Fruit fly (Drosophila melanogaster) whole organism, prepupa: ENCODE measurements around the gene Vps39.
A peak's percentile ranks its signal among the peaks of the same experiment; 100 is the strongest.

Source experiments
- CG1621 ChIP-seq: fragments of 200-800 bp; sonication (Bioruptor generic); optimal IDR thresholded peaks from 3 replicates; lab custom pipeline; 2018; ENCODE audit warnings: missing biosample characterization, mild to moderate bottlenecking, missing genetic modification characterization
- CG16779 ChIP-seq: fragments of 200-800 bp; sonication (Bioruptor generic); optimal IDR thresholded peaks from 3 replicates; lab custom pipeline; 2017; ENCODE audit warnings: missing biosample characterization, mild to moderate bottlenecking, missing genetic modification characterization
- CG32006 ChIP-seq: fragments of 200-800 bp; sonication (Bioruptor generic); optimal IDR thresholded peaks from 3 replicates; lab custom pipeline; 2017; ENCODE audit warnings: missing biosample characterization, mild to moderate bottlenecking, missing genetic modification characterization
- CG3919 ChIP-seq: fragments of 200-800 bp; sonication (Bioruptor generic); optimal IDR thresholded peaks from 3 replicates; lab custom pipeline; 2016; ENCODE audit warnings: missing biosample characterization, missing genetic modification characterization
- CG6808 ChIP-seq: fragments of 200-800 bp; sonication (Bioruptor generic); optimal IDR thresholded peaks from 3 replicates; lab custom pipeline; 2017; ENCODE audit warnings: missing biosample characterization, missing genetic modification characterization, mild to moderate bottlenecking, moderate library complexity, missing genetic modification reagents
- CG9139 ChIP-seq: fragments of 200-800 bp; sonication (Bioruptor generic); optimal IDR thresholded peaks from 3 replicates; lab custom pipeline; 2017; ENCODE audit warnings: missing biosample characterization, mild to moderate bottlenecking, missing genetic modification characterization
- Gug ChIP-seq: fragments of 200-800 bp; sonication (Bioruptor generic); IDR thresholded peaks from 2 replicates; pipeline ENCODE4 v1.3.6; 2022; ENCODE audit warnings: missing biosample characterization, missing genetic modification characterization
- Hr4 ChIP-seq: fragments of 200-800 bp; sonication (Bioruptor generic); optimal IDR thresholded peaks from 3 replicates; lab custom pipeline; 2016; ENCODE audit warnings: missing biosample characterization, missing genetic modification characterization
- Smox ChIP-seq: fragments of 200-800 bp; sonication (Bioruptor generic); optimal IDR thresholded peaks from 3 replicates; lab custom pipeline; 2016; ENCODE audit warnings: missing biosample characterization, missing genetic modification characterization

DNA sequence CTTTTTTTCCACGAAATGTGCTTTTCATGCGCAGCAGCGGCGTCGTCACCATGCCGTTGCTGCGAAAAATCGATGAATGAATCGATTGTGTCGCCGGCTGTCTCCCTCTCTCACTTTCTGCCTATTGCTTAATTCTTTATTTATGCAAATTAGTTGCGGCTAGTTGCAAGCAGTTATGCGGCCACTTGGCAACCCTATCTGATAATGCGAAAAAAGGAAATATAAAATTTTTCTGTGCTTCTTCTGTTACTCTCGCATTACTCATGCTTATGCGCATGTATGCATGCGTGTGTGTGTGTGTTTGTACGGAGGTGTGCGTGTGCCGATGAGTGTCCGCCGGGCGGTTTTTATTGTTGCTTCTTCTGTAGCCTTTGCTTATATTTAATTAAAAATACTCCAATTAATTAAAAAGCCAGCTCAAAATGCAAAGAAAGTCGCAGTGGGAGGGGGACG is 30.5 kb downstream of the Vps39 start:
- 0 out of 2 replicates have a peak, but pooled peaks have one; percentile 35 for TF ChIP-seq Gug (GFP tag; lab: Robert Waterston, UW)
- no peak for TF ChIP-seq CG6808 (GFP tag; lab: Kevin White, UChicago)
- TF ChIP-seq CG1621 (tag; lab: Kevin White, UChicago), result no peak
- peak; percentile 41 for TF ChIP-seq CG3919
- no peak for TF ChIP-seq CG16779 (tag; lab: Kevin White, UChicago)
- no peak for TF ChIP-seq CG9139
- TF ChIP-seq CG32006, result no peak
- no peak for TF ChIP-seq Smox
- peak; percentile 30 for TF ChIP-seq Hr4 (GFP tag; lab: Kevin White, UChicago)
